Fruit fly (Drosophila melanogaster) whole organism, wandering third instar larva: ENCODE results near the gene CG32206.

ENCODE experiments used
- Dfd ChIP-seq: fragments of >200 bp; optimal IDR thresholded peaks from 2 replicates; lab custom pipeline; 2017; ENCODE audit warnings: missing biosample characterization, missing genetic modification characterization
- Dif ChIP-seq: fragments of 200-275, 200-300 bp; sonication (Bioruptor generic); optimal IDR thresholded peaks from 2 replicates; lab custom pipeline; 2018; ENCODE audit warnings: missing biosample characterization, missing genetic modification characterization; ENCODE audit not compliant: partially characterized antibody
- Hr78 ChIP-seq: fragments of >200 bp; optimal IDR thresholded peaks from 2 replicates; lab custom pipeline; 2017; ENCODE audit warnings: missing biosample characterization, missing genetic modification characterization
- Hr83 ChIP-seq: fragments of 200-300 bp; sonication (Bioruptor generic); optimal IDR thresholded peaks from 2 replicates; lab custom pipeline; 2016; ENCODE audit warnings: missing biosample characterization, mild to moderate bottlenecking, missing genetic modification characterization, moderate library complexity; ENCODE audit not compliant: poor library complexity, severe bottlenecking
- N ChIP-seq: fragments of >200 bp; optimal IDR thresholded peaks from 2 replicates; lab custom pipeline; 2018; ENCODE audit warnings: missing biosample characterization, missing external identifiers, missing genetic modification characterization
- brk ChIP-seq: fragments of 200-800 bp; sonication (Bioruptor generic); optimal IDR thresholded peaks from 2 replicates; lab custom pipeline; 2016; ENCODE audit warnings: missing biosample characterization, mild to moderate bottlenecking, missing genetic modification characterization
- fru ChIP-seq: fragments of 200-800 bp; sonication (Bioruptor generic); optimal IDR thresholded peaks from 3 replicates; lab custom pipeline; 2016; ENCODE audit warnings: missing biosample characterization, mild to moderate bottlenecking, missing genetic modification characterization
- h ChIP-seq: fragments of 200-800 bp; sonication (Bioruptor generic); optimal IDR thresholded peaks from 3 replicates; lab custom pipeline; 2016; ENCODE audit warnings: missing biosample characterization, mild to moderate bottlenecking, missing genetic modification characterization
- sv ChIP-seq: fragments of 200-800 bp; sonication (Bioruptor generic); optimal IDR thresholded peaks from 3 replicates; lab custom pipeline; 2016; ENCODE audit warnings: missing biosample characterization, missing genetic modification characterization
- usp ChIP-seq: fragments of >200 bp; optimal IDR thresholded peaks from 2 replicates; lab custom pipeline; 2017; ENCODE audit warnings: missing biosample characterization, missing genetic modification characterization

DNA sequence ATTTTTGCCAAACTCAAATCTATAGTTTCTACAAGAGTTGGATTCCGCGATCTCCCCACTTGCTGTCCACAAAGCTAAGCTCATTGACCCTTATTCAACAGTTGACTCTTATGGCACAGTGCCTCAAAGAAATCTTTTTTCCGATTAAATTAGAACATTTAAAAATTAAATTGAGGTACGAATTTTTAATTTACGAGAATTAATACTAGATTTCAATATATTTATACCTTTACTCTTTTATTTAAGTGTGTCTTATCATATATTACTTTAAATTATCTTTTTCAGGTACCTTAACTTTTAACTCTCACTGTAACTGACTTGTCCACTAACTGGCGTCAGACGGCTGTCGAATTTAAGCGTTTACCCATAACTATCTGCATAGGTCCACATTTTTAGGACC, 74.5 kb downstream of the CG32206 start:
- no peak for TF ChIP-seq Hr78 (GFP tag; lab: Kevin White, UChicago)
- TF ChIP-seq h = no peak
- no peak for TF ChIP-seq Dfd
- TF ChIP-seq brk (GFP tag; lab: Kevin White, UChicago) = no peak
- no peak for TF ChIP-seq usp (GFP tag; lab: Kevin White, UChicago)
- TF ChIP-seq Dif = no peak
- no peak for TF ChIP-seq Hr83 (GFP tag; lab: Kevin White, UChicago)
- TF ChIP-seq fru (GFP tag; lab: Kevin White, UChicago) = no peak
- no peak for TF ChIP-seq sv
- no peak for TF ChIP-seq N (GFP tag; lab: Kevin White, UChicago)
